Fruit fly (Drosophila melanogaster): ENCODE results near the gene Nup37.

dm6 chr3R:25221203-25221807 lies 26.2 kb upstream of the Nup37 start, which contains the start of gene Alg9:
- TF ChIP-seq Myc (optimal IDR thresholded peaks at IDR 0.05) = no peak
- no peak for TF ChIP-seq ttk (optimal IDR thresholded peaks at IDR 0.05)
- no peak for TF ChIP-seq psq (optimal IDR thresholded peaks at IDR 0.05)
- no peak for TF ChIP-seq Sin3A (optimal IDR thresholded peaks at IDR 0.05)
- TF ChIP-seq h (optimal IDR thresholded peaks at IDR 0.05) = no peak
